Fruit fly (Drosophila melanogaster): ENCODE results near the gene CG13358.

The CG13358 gene

dm6 chrX:779344-779743 lies 25.4 kb downstream of the CG13358 start (continued):
- TF ChIP-seq amos (GFP tag; IDR thresholded peaks at IDR 0.05; ENCODE audit: partially characterized antibody): no peak
- TF ChIP-seq CG18599 (GFP tag; optimal IDR thresholded peaks at IDR 0.05): peak; percentile 12
- TF ChIP-seq Sox102F (GFP tag; optimal IDR thresholded peaks at IDR 0.05): peak; percentile 30
- no peak for TF ChIP-seq Rfx (GFP tag; IDR thresholded peaks at IDR 0.05)
- TF ChIP-seq CG2199 (GFP tag; IDR thresholded peaks at IDR 0.05): no peak
- no peak for TF ChIP-seq CG10431 (GFP tag; optimal IDR thresholded peaks at IDR 0.05)
- TF ChIP-seq org-1 (GFP tag; optimal IDR thresholded peaks at IDR 0.05): peak; percentile 41
- peak; percentile 14 for TF ChIP-seq nom (GFP tag; optimal IDR thresholded peaks at IDR 0.05)
- no peak for TF ChIP-seq D (optimal IDR thresholded peaks at IDR 0.05)
- no peak for TF ChIP-seq D (GFP tag; optimal IDR thresholded peaks at IDR 0.05)
- TF ChIP-seq ap (GFP tag; IDR thresholded peaks at IDR 0.05): no peak
- peak; percentile 39 for TF ChIP-seq phol (tag; optimal IDR thresholded peaks at IDR 0.05)
- TF ChIP-seq HLH4C (GFP tag; IDR thresholded peaks at IDR 0.05; ENCODE audit: partially characterized antibody): no peak
- TF ChIP-seq CG13424 (tag; optimal IDR thresholded peaks at IDR 0.05): peak; percentile 37
- TF ChIP-seq nmo (GFP tag; optimal IDR thresholded peaks at IDR 0.05): peak; percentile 36
- TF ChIP-seq ranshi (GFP tag; IDR thresholded peaks at IDR 0.05): no peak
- no peak for TF ChIP-seq fd64A (GFP tag; optimal IDR thresholded peaks at IDR 0.05)
- TF ChIP-seq repo (GFP tag; optimal IDR thresholded peaks at IDR 0.05): no peak
- TF ChIP-seq ems (GFP tag; optimal IDR thresholded peaks at IDR 0.05): no peak
- no peak for TF ChIP-seq croc (GFP tag; conservative IDR thresholded peaks at IDR 0.05)
- no peak for TF ChIP-seq Dbx (GFP tag; IDR thresholded peaks at IDR 0.05)
- TF ChIP-seq ac (GFP tag; optimal IDR thresholded peaks at IDR 0.05): no peak
- TF ChIP-seq Hsf (GFP tag; optimal IDR thresholded peaks at IDR 0.05): no peak
- 0 out of 2 replicates have a peak, but pooled peaks have one; percentile 11 for TF ChIP-seq CG17328 (GFP tag; IDR thresholded peaks at IDR 0.05)
- TF ChIP-seq bsh (GFP tag; optimal IDR thresholded peaks at IDR 0.05): peak; percentile 6 to 47
- no peak for TF ChIP-seq disco-r (GFP tag; optimal IDR thresholded peaks at IDR 0.05)
- no peak for TF ChIP-seq Aef1 (GFP tag; IDR thresholded peaks at IDR 0.05)
- TF ChIP-seq Hr78 (GFP tag; optimal IDR thresholded peaks at IDR 0.05): no peak
- 0 out of 3 replicates have a peak, but pooled peaks have one; percentile 24 for TF ChIP-seq CG17361 (GFP tag; IDR thresholded peaks at IDR 0.05)
- TF ChIP-seq dan (GFP tag; IDR thresholded peaks at IDR 0.05): no peak
- TF ChIP-seq gsb (GFP tag; IDR thresholded peaks at IDR 0.05): no peak
- TF ChIP-seq fd96Cb (tag; optimal IDR thresholded peaks at IDR 0.05): peak; percentile 32
- TF ChIP-seq pan (optimal IDR thresholded peaks at IDR 0.05): no peak
- no peak for TF ChIP-seq pan (GFP tag; optimal IDR thresholded peaks at IDR 0.05 in 1 of 2, IDR thresholded peaks at IDR 0.05 in 1 of 2)
- TF ChIP-seq CG1647 (GFP tag; optimal IDR thresholded peaks at IDR 0.05): no peak
- peak; percentile 15 for TF ChIP-seq CG12659 (GFP tag; optimal IDR thresholded peaks at IDR 0.05)
- no peak for TF ChIP-seq ftz-f1 (GFP tag; optimal IDR thresholded peaks at IDR 0.05)
- peak; percentile 23 for TF ChIP-seq CG7556 (GFP tag; optimal IDR thresholded peaks at IDR 0.05)
- no peak for TF ChIP-seq CG6791 (GFP tag; IDR thresholded peaks at IDR 0.05; ENCODE audit: partially characterized antibody)
- TF ChIP-seq CG11504 (tag; optimal IDR thresholded peaks at IDR 0.05): no peak
- TF ChIP-seq ci (GFP tag; IDR thresholded peaks at IDR 0.05): no peak
- no peak for TF ChIP-seq sd (tag; optimal IDR thresholded peaks at IDR 0.05)
- TF ChIP-seq kay (GFP tag; optimal IDR thresholded peaks at IDR 0.05): no peak
- TF ChIP-seq CG6272 (GFP tag; IDR thresholded peaks at IDR 0.05): no peak
- peak; percentile 14 for TF ChIP-seq CG17385 (GFP tag; optimal IDR thresholded peaks at IDR 0.05)
- peak; percentile 35 for TF ChIP-seq CG2712 (tag; optimal IDR thresholded peaks at IDR 0.05)
- TF ChIP-seq CG34224 (GFP tag; IDR thresholded peaks at IDR 0.05; ENCODE audit: partially characterized antibody): no peak
- TF ChIP-seq lola (GFP tag; optimal IDR thresholded peaks at IDR 0.05): peak in 1 of 3 experiments; percentile 10
- TF ChIP-seq Hey (tag; optimal IDR thresholded peaks at IDR 0.05): no peak
- TF ChIP-seq CG1024 (GFP tag; IDR thresholded peaks at IDR 0.05): no peak
- TF ChIP-seq tll (GFP tag; optimal IDR thresholded peaks at IDR 0.05): no peak

Data from whole organism, embryonic.